Worm (Caenorhabditis elegans) whole organism, early embryonic: ENCODE results near the gene klp-4.

Source experiments
- F13C5.2 ChIP-seq: sonication (generic microtip); optimal IDR thresholded peaks from 2 replicates; lab custom pipeline; 2017; ENCODE audit warnings: mild to moderate bottlenecking, missing genetic modification characterization, inconsistent platforms, missing compliant biosample characterization
- scrt-1 ChIP-seq: fragments of 200-800 bp; sonication (Bioruptor generic); IDR thresholded peaks from 2 replicates; pipeline ENCODE4 v1.3.6; 2022; ENCODE audit warnings: missing genetic modification characterization, missing compliant biosample characterization

DNA sequence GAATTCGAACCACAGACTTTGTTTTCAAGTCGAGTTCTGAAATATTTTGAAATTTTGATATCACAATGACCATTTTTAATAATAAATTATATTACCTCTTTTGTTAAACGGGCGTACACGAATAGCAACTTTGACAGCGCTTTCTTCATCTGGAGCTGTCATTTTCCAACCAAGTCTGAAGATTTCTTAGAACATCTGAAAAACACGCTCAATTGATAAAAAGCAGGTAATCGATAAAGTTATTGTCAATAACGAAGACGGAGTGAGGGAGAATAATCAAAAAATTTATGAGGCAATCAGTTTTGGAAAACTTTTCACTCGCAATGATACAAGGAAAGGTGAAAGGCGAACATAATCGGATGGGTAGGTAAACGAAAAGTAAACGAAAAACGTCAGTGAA is at the start of gene klp-4:
- TF ChIP-seq scrt-1 (GFP tag; lab: Robert Waterston, UW) (no peak), F13C5.2 (tag; lab: Kevin White, UChicago) (no peak)
